Worm (Caenorhabditis elegans) whole organism, midembryonic: ENCODE results near the gene C06C6.7.

Experiments used
- T22C8.4 ChIP-seq: fragments of 200-800 bp; sonication (Bioruptor generic); IDR thresholded peaks from 2 replicates; pipeline ENCODE4 v1.3.6; 2022; ENCODE audit warnings: missing genetic modification characterization, missing compliant biosample characterization
- cog-1 ChIP-seq: sonication (generic microtip); optimal IDR thresholded peaks from 2 replicates; lab custom pipeline; 2016; ENCODE audit warnings: missing genetic modification characterization, missing compliant biosample characterization
- flt-1 ChIP-seq: fragments of 200-800 bp; sonication (Bioruptor generic); IDR thresholded peaks from 2 replicates; pipeline ENCODE4 v1.3.6; 2022; ENCODE audit warnings: missing genetic modification characterization, missing compliant biosample characterization
- med-1 ChIP-seq: sonication (generic microtip); optimal IDR thresholded peaks from 2 replicates; lab custom pipeline; 2017; ENCODE audit warnings: missing genetic modification characterization, mild to moderate bottlenecking, missing compliant biosample characterization, antibody characterized with exemption, missing genetic modification reagents; ENCODE audit not compliant: insufficient read depth
- ref-1 ChIP-seq: fragments of 200-800 bp; sonication (Bioruptor generic); conservative IDR thresholded peaks from 2 replicates; pipeline ENCODE4 v1.3.6; 2022; ENCODE audit warnings: missing genetic modification reagents, missing genetic modification characterization, missing compliant biosample characterization
- ztf-23 ChIP-seq: fragments of 200-800 bp; sonication (Bioruptor generic); IDR thresholded peaks from 2 replicates; pipeline ENCODE4 v1.3.6; 2022; ENCODE audit warnings: missing genetic modification reagents, missing genetic modification characterization, missing compliant biosample characterization

ce11 chrV:15965114-15965513 is 26.8 kb upstream of the C06C6.7 start, which contains the start of gene sri-2:
- TF ChIP-seq ref-1 (GFP tag; lab: Robert Waterston, UW) (no peak), ztf-23 (GFP tag; lab: Robert Waterston, UW) (no peak), med-1 (GFP tag; lab: Kevin White, UChicago) (no peak), cog-1 (tag; lab: Kevin White, UChicago) (no peak), T22C8.4 (GFP tag; lab: Robert Waterston, UW) (no peak), flt-1 (GFP tag; lab: Robert Waterston, UW) (no peak)
